Fruit fly (Drosophila melanogaster) whole organism, prepupa: ENCODE measurements around the gene CG13247.

ENCODE experiments used
- Blimp-1 ChIP-seq: fragments of 200-800 bp; sonication (Bioruptor generic); optimal IDR thresholded peaks from 3 replicates; lab custom pipeline; 2017; ENCODE audit warnings: missing biosample characterization, missing genetic modification characterization, mild to moderate bottlenecking, moderate library complexity, missing genetic modification reagents
- CG10631 ChIP-seq: fragments of 200-800 bp; sonication (Bioruptor generic); optimal IDR thresholded peaks from 2 replicates; lab custom pipeline; 2016; ENCODE audit warnings: missing biosample characterization, missing genetic modification characterization
- CG10669 ChIP-seq: fragments of 200-800 bp; sonication (Bioruptor generic); optimal IDR thresholded peaks from 3 replicates; lab custom pipeline; 2018; ENCODE audit warnings: missing biosample characterization, mild to moderate bottlenecking, missing genetic modification characterization, moderate library complexity
- CG11294 ChIP-seq: fragments of 200-800 bp; sonication (Bioruptor generic); IDR thresholded peaks from 2 replicates; pipeline ENCODE4 v1.3.6; 2022; ENCODE audit warnings: missing biosample characterization, missing genetic modification characterization
- CG11762 ChIP-seq: fragments of 200-800 bp; sonication (Bioruptor generic); optimal IDR thresholded peaks from 3 replicates; lab custom pipeline; 2016; ENCODE audit warnings: missing biosample characterization, missing genetic modification characterization; ENCODE audit not compliant: insufficient read depth
- CG16779 ChIP-seq: fragments of 200-800 bp; sonication (Bioruptor generic); optimal IDR thresholded peaks from 3 replicates; lab custom pipeline; 2017; ENCODE audit warnings: missing biosample characterization, mild to moderate bottlenecking, missing genetic modification characterization
- CG3032 ChIP-seq: fragments of 200-800 bp; optimal IDR thresholded peaks from 2 replicates; lab custom pipeline; 2019; ENCODE audit warnings: missing biosample characterization, mild to moderate bottlenecking, missing genetic modification characterization, moderate library complexity
- CG31627 ChIP-seq: fragments of 200-800 bp; sonication (Bioruptor generic); optimal IDR thresholded peaks from 3 replicates; lab custom pipeline; 2016; ENCODE audit warnings: missing biosample characterization, missing genetic modification characterization
- CG6163 ChIP-seq: fragments of 200-800 bp; sonication (Bioruptor generic); IDR thresholded peaks from 3 replicates; pipeline ENCODE4 v1.3.6; 2022; ENCODE audit warnings: missing biosample characterization, missing genetic modification characterization
- CG6792 ChIP-seq: fragments of 200-800 bp; sonication (Bioruptor generic); optimal IDR thresholded peaks from 3 replicates; lab custom pipeline; 2016; ENCODE audit warnings: missing biosample characterization, missing genetic modification characterization
- CG6808 ChIP-seq: fragments of 200-800 bp; sonication (Bioruptor generic); optimal IDR thresholded peaks from 3 replicates; lab custom pipeline; 2017; ENCODE audit warnings: missing biosample characterization, missing genetic modification characterization, mild to moderate bottlenecking, moderate library complexity, missing genetic modification reagents
- CG6854 ChIP-seq: fragments of 200-800 bp; sonication (Bioruptor generic); optimal IDR thresholded peaks from 2 replicates; lab custom pipeline; 2017; ENCODE audit warnings: missing biosample characterization, mild to moderate bottlenecking, missing genetic modification characterization
- CG7368 ChIP-seq: fragments of 200-800 bp; sonication (Bioruptor generic); optimal IDR thresholded peaks from 3 replicates; lab custom pipeline; 2016; ENCODE audit warnings: missing biosample characterization, missing genetic modification characterization
- CG8119 ChIP-seq: fragments of 200-800 bp; sonication (Bioruptor generic); IDR thresholded peaks from 3 replicates; pipeline ENCODE4 v1.3.6; 2022; ENCODE audit warnings: missing biosample characterization, missing genetic modification characterization
- CG9139 ChIP-seq: fragments of 200-800 bp; sonication (Bioruptor generic); optimal IDR thresholded peaks from 3 replicates; lab custom pipeline; 2017; ENCODE audit warnings: missing biosample characterization, mild to moderate bottlenecking, missing genetic modification characterization
- Eip75B ChIP-seq: fragments of 200-800 bp; sonication (Bioruptor generic); optimal IDR thresholded peaks from 3 replicates; lab custom pipeline; 2016; ENCODE audit warnings: missing biosample characterization, missing genetic modification characterization
- Eip78C ChIP-seq: fragments of 200-800 bp; sonication (Bioruptor generic); peaks from one replicate; lab custom pipeline; 2016; ENCODE audit warnings: missing biosample characterization, missing genetic modification characterization
- Eip93F ChIP-seq: fragments of 200-800 bp; sonication (Bioruptor generic); optimal IDR thresholded peaks from 2 replicates; lab custom pipeline; 2016; ENCODE audit warnings: missing biosample characterization, mild to moderate bottlenecking, missing genetic modification characterization
- Ets21C ChIP-seq: fragments of 200-800 bp; sonication (Bioruptor generic); optimal IDR thresholded peaks from 3 replicates; lab custom pipeline; 2016; ENCODE audit warnings: missing biosample characterization, missing genetic modification characterization
- Ets96B ChIP-seq: fragments of 200-800 bp; optimal IDR thresholded peaks from 2 replicates; lab custom pipeline; 2019; ENCODE audit warnings: missing biosample characterization, mild to moderate bottlenecking, missing genetic modification characterization, moderate library complexity
- Gug ChIP-seq: fragments of 200-800 bp; sonication (Bioruptor generic); IDR thresholded peaks from 2 replicates; pipeline ENCODE4 v1.3.6; 2022; ENCODE audit warnings: missing biosample characterization, missing genetic modification characterization
- Hr38 ChIP-seq: sonication (Bioruptor generic); optimal IDR thresholded peaks from 2 replicates; lab custom pipeline; 2016; ENCODE audit warnings: missing biosample characterization, missing genetic modification characterization
- Hr39 ChIP-seq: fragments of 200-800 bp; sonication (Bioruptor generic); optimal IDR thresholded peaks from 2 replicates; lab custom pipeline; 2016; ENCODE audit warnings: missing biosample characterization, missing genetic modification characterization
- Hr4 ChIP-seq: fragments of 200-800 bp; sonication (Bioruptor generic); optimal IDR thresholded peaks from 3 replicates; lab custom pipeline; 2016; ENCODE audit warnings: missing biosample characterization, missing genetic modification characterization
- OdsH ChIP-seq: fragments of 200-800 bp; sonication (Bioruptor generic); optimal IDR thresholded peaks from 3 replicates; lab custom pipeline; 2016; ENCODE audit warnings: missing biosample characterization, missing genetic modification characterization
- Smox ChIP-seq: fragments of 200-800 bp; sonication (Bioruptor generic); optimal IDR thresholded peaks from 3 replicates; lab custom pipeline; 2016; ENCODE audit warnings: missing biosample characterization, missing genetic modification characterization
- cyc ChIP-seq: fragments of 200-800 bp; sonication (Bioruptor generic); optimal IDR thresholded peaks from 3 replicates; lab custom pipeline; 2016; ENCODE audit warnings: missing biosample characterization, missing genetic modification characterization
- dsx ChIP-seq: fragments of 200-800 bp; optimal IDR thresholded peaks from 3 replicates; lab custom pipeline; 2019; ENCODE audit warnings: missing biosample characterization, mild to moderate bottlenecking, missing genetic modification characterization, moderate library complexity; ENCODE audit not compliant: poor library complexity, severe bottlenecking
- esn ChIP-seq: fragments of 200-800 bp; sonication (Bioruptor generic); optimal IDR thresholded peaks from 2 replicates; lab custom pipeline; 2016; ENCODE audit warnings: missing biosample characterization, mild to moderate bottlenecking, missing genetic modification characterization, moderate library complexity
- fkh ChIP-seq: fragments of 200-800 bp; sonication (Bioruptor generic); optimal IDR thresholded peaks from 3 replicates; lab custom pipeline; 2017; ENCODE audit warnings: missing biosample characterization, mild to moderate bottlenecking, missing genetic modification characterization, moderate library complexity
- net ChIP-seq: fragments of 200-800 bp; sonication (Bioruptor generic); optimal IDR thresholded peaks from 3 replicates; lab custom pipeline; 2016; ENCODE audit warnings: missing biosample characterization, missing genetic modification characterization
- pdm3 ChIP-seq: fragments of 200-800 bp; sonication (Bioruptor generic); optimal IDR thresholded peaks from 3 replicates; lab custom pipeline; 2016; ENCODE audit warnings: missing biosample characterization, missing genetic modification characterization
- salr ChIP-seq, 2 experiments: fragments of 200-800 bp; sonication (Bioruptor generic); optimal IDR thresholded peaks; 3 replicates each; lab custom pipeline; 2016 to 2018; ENCODE audit warnings: missing biosample characterization in 2 of 2, missing genetic modification characterization in 2 of 2, mild to moderate bottlenecking in 1 of 2
- spab ChIP-seq: fragments of 200-800 bp; sonication (Bioruptor generic); optimal IDR thresholded peaks from 2 replicates; lab custom pipeline; 2017; ENCODE audit warnings: missing biosample characterization, mild to moderate bottlenecking, missing genetic modification characterization, missing genetic modification reagents
- topi ChIP-seq: fragments of 200-800 bp; sonication (Bioruptor generic); optimal IDR thresholded peaks from 3 replicates; lab custom pipeline; 2016; ENCODE audit warnings: missing biosample characterization, missing genetic modification characterization
- vri ChIP-seq: fragments of 200-800 bp; sonication (Bioruptor generic); optimal IDR thresholded peaks from 3 replicates; lab custom pipeline; 2016; ENCODE audit warnings: missing biosample characterization, mild to moderate bottlenecking, missing genetic modification characterization

CG13247 gene

DNA sequence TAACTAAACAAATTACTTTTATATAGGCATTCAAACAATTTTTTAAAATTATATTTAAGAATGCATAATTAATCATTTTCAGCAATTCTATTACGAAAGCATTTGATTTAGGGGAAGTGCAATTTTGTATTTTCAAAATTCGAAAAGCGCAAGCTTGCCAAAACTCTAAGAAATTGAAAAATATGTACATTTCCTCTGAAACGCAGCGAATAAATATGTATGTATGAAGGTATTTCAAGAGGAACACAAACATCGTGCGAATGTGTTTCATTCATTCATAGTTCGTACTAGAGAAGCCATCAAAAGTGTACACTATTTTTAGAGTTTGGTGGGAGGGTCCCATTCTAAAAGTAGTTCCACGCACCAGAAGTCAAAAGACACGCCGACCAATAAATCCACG, at the start of gene CG13247:
Gene CG13247, plus strand, starts transcription at position 301 of the 400 bp plus-strand sequence.
- no peak for TF ChIP-seq CG10631
- no peak for TF ChIP-seq CG11762 (GFP tag; lab: Kevin White, UChicago)
- TF ChIP-seq CG31627 (GFP tag; lab: Kevin White, UChicago): no peak
- TF ChIP-seq CG6792: no peak
- TF ChIP-seq Eip78C (GFP tag; lab: Kevin White, UChicago): no peak
- TF ChIP-seq CG11294 (GFP tag; lab: Robert Waterston, UW): no peak
- no peak for TF ChIP-seq CG6163 (GFP tag; lab: Robert Waterston, UW)
- TF ChIP-seq pdm3 (GFP tag; lab: Kevin White, UChicago): no peak
- TF ChIP-seq Gug (GFP tag; lab: Robert Waterston, UW): no peak
- TF ChIP-seq, all 60 proteins: peak for 0

DNA sequence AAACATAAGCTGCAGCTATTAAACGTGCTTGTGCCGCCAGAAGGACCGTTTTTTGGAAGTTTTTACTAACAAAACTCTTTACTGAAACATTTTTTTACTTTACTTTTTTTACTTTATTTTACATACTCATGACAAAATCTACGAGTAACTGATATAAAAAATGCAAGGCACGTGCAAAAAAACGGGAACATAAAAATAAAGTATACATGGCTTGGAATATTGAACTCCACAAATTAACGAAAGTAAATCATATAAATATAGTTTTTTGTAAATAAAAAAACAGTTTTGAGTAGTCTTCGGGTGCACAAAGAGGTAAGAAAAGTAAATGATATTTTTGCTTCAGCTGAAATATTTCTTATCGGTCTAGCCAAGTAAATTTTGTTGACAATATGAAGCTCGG, 49.5 kb upstream of the CG13247 start, which contains the start of gene Spn77Bb:
Gene Spn77Bb, plus strand, starts transcription at position 301 of the 400 bp plus-strand sequence.
- TF ChIP-seq salr (GFP tag; optimal IDR thresholded peaks at IDR 0.05; lab: Kevin White, UChicago) (no peak), CG6163 (GFP tag; lab: Robert Waterston, UW) (no peak), topi (GFP tag; lab: Kevin White, UChicago) (no peak), CG10669 (GFP tag; lab: Kevin White, UChicago) (no peak), Ets21C (no peak), Ets96B (tag; lab: Kevin White, UChicago) (no peak), CG7368 (no peak), Eip93F (GFP tag; lab: Kevin White, UChicago) (no peak), net (no peak), Eip75B (no peak), dsx (GFP tag; lab: Kevin White, UChicago) (no peak), CG16779 (no peak), Hr39 (no peak), esn (GFP tag; lab: Kevin White, UChicago) (no peak), CG9139 (GFP tag; lab: Kevin White, UChicago) (no peak), CG6854 (no peak), CG8119 (GFP tag; lab: Robert Waterston, UW) (no peak)

DNA sequence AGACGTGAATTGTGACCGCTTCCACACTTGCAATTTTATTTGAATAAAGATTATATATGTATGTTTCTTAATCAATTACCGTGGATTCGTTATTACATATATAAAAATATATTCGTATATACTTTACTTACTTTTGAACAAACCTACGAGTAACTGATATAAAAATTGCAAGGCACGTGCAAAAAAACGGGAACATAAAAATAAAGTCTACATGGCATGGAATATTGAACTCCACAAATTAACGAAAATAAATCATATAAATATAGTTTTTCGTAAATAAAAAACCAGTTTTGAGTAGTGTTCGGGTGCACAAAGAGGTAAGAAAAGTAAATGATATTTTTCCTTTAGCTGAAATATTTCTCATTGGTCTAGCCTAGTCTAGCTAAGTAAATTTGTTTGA, 27.8 kb upstream of the CG13247 start, which contains the start of gene Spn77Bc:
Gene Spn77Bc, plus strand, starts transcription at position 301 of the 400 bp plus-strand sequence.
- TF ChIP-seq CG31627 (GFP tag; lab: Kevin White, UChicago) (no peak), Smox (GFP tag; lab: Kevin White, UChicago) (no peak), CG3032 (no peak), Blimp-1 (GFP tag; lab: Kevin White, UChicago) (no peak), spab (GFP tag; lab: Kevin White, UChicago) (no peak), CG6808 (GFP tag; lab: Kevin White, UChicago) (no peak), vri (GFP tag; lab: Kevin White, UChicago) (no peak), CG7368 (no peak), CG6163 (GFP tag; lab: Robert Waterston, UW) (no peak), Hr38 (GFP tag; lab: Kevin White, UChicago) (no peak), Hr4 (GFP tag; lab: Kevin White, UChicago) (no peak), OdsH (GFP tag; lab: Kevin White, UChicago) (no peak), topi (GFP tag; lab: Kevin White, UChicago) (no peak), fkh (no peak), cyc (GFP tag; lab: Kevin White, UChicago) (no peak), CG9139 (GFP tag; lab: Kevin White, UChicago) (no peak)
